Worm (Caenorhabditis elegans) whole organism, L1 larva: ENCODE measurements around the gene Y55D5A.1.

Experiments
- F16B12.6 ChIP-seq: fragments of 150-350 bp; optimal IDR thresholded peaks from 2 replicates; lab custom pipeline; 2014; ENCODE audit warnings: missing biosample characterization, missing genetic modification characterization
- Y116A8C.19 ChIP-seq: sonication (generic microtip); optimal IDR thresholded peaks from 2 replicates; lab custom pipeline; 2016; ENCODE audit warnings: missing compliant biosample characterization, missing genetic modification characterization, borderline replicate concordance
- aly-2 ChIP-seq: fragments of 150-350 bp; optimal IDR thresholded peaks from 2 replicates; lab custom pipeline; 2014; ENCODE audit warnings: missing biosample characterization, missing genetic modification characterization
- ceh-82 ChIP-seq, 3 experiments: fragments of 150-350 bp in 1 of 3; sonication (generic microtip) in 2 of 3; optimal IDR thresholded peaks; 2 replicates each; lab custom pipeline; 2014 to 2017; ENCODE audit warnings: missing biosample characterization in 3 of 3, missing genetic modification characterization in 3 of 3
- ceh-88 ChIP-seq: fragments of 200-800 bp; sonication (Bioruptor generic); IDR thresholded peaks from 2 replicates; pipeline ENCODE4 v1.3.6; 2022; ENCODE audit warnings: missing genetic modification characterization, missing compliant biosample characterization
- dpl-1 ChIP-seq, 3 experiments: fragments of 150-350 bp in 2 of 3; sonication (generic microtip) in 1 of 3; optimal IDR thresholded peaks; 2 replicates each; lab custom pipeline; 2014 to 2017; ENCODE audit warnings: missing biosample characterization in 3 of 3, missing genetic modification characterization in 3 of 3, missing genetic modification reagents in 3 of 3
- efl-1 ChIP-seq, 4 experiments: fragments of 150-350 bp; optimal IDR thresholded peaks in 3 of 4; peaks in 1 of 4; 1 replicate in 1 of 4; 2 replicates in 3 of 4; lab custom pipeline; 2014; ENCODE audit warnings: missing biosample characterization in 2 of 4, missing genetic modification characterization in 2 of 4, missing genetic modification reagents in 2 of 4
- efl-3 ChIP-seq: fragments of 200-800 bp; sonication (Bioruptor generic); optimal IDR thresholded peaks from 2 replicates; lab custom pipeline; 2018; ENCODE audit warnings: mild to moderate bottlenecking, missing genetic modification characterization, missing compliant biosample characterization
- egl-13 ChIP-seq: sonication (generic microtip); optimal IDR thresholded peaks from 2 replicates; lab custom pipeline; 2016; ENCODE audit warnings: missing genotype, missing genetic modification reagents, missing genetic modification characterization, missing compliant biosample characterization
- egl-27 ChIP-seq, 2 experiments: fragments of 150-350 bp in 1 of 2; sonication (generic microtip); optimal IDR thresholded peaks; 3 replicates each; lab custom pipeline; 2017 to 2018; ENCODE audit warnings: missing biosample characterization in 2 of 2, missing genetic modification characterization in 2 of 2, missing genetic modification reagents in 2 of 2
- elt-3 ChIP-seq, 6 experiments: fragments of 150-350 bp in 1 of 6; sonication (generic microtip); optimal IDR thresholded peaks; 2 replicates each; lab custom pipeline; 2017 to 2018; ENCODE audit warnings: missing biosample characterization in 6 of 6, missing genetic modification characterization in 6 of 6, inconsistent platforms in 1 of 6
- fkh-10 ChIP-seq: sonication (generic microtip); optimal IDR thresholded peaks from 2 replicates; lab custom pipeline; 2017; ENCODE audit warnings: missing biosample characterization, missing genetic modification reagents, missing genetic modification characterization
- hpl-2 ChIP-seq: fragments of 150-350 bp; optimal IDR thresholded peaks from 2 replicates; lab custom pipeline; 2014; ENCODE audit warnings: missing biosample characterization, missing genetic modification reagents, missing genetic modification characterization
- jun-1 ChIP-seq: fragments of 150-350 bp; optimal IDR thresholded peaks from 2 replicates; lab custom pipeline; 2014; ENCODE audit warnings: missing biosample characterization, missing genetic modification reagents, missing genetic modification characterization
- lin-13 ChIP-seq: fragments of 150-350 bp; optimal IDR thresholded peaks from 2 replicates; lab custom pipeline; 2014; ENCODE audit warnings: missing biosample characterization, missing genetic modification reagents, missing genetic modification characterization
- lin-14 ChIP-seq: fragments of 200-800 bp; sonication (Bioruptor generic); optimal IDR thresholded peaks from 2 replicates; lab custom pipeline; 2018; ENCODE audit warnings: mild to moderate bottlenecking, missing genetic modification characterization, moderate library complexity, missing compliant biosample characterization
- lin-15B ChIP-seq: fragments of 150-350 bp; sonication (generic microtip); optimal IDR thresholded peaks from 3 replicates; lab custom pipeline; 2014; ENCODE audit warnings: missing biosample characterization, missing genetic modification characterization
- lin-35 ChIP-seq, 2 experiments: fragments of 150-350 bp; optimal IDR thresholded peaks; 2 replicates each; lab custom pipeline; 2014; ENCODE audit warnings: missing biosample characterization in 2 of 2, missing genetic modification characterization in 2 of 2, missing genetic modification reagents in 2 of 2
- lsy-2 ChIP-seq, 2 experiments: fragments of 150-350 bp; optimal IDR thresholded peaks; 2 replicates each; lab custom pipeline; 2014; ENCODE audit warnings: missing biosample characterization in 2 of 2, missing genetic modification characterization in 2 of 2
- mab-9 ChIP-seq: fragments of 200-800 bp; sonication (Bioruptor generic); IDR thresholded peaks from 2 replicates; pipeline ENCODE4 v1.3.6; 2022; ENCODE audit warnings: missing genetic modification reagents, missing genetic modification characterization, missing compliant biosample characterization
- nhr-11 ChIP-seq: fragments of 150-350 bp; optimal IDR thresholded peaks from 2 replicates; lab custom pipeline; 2014; ENCODE audit warnings: missing biosample characterization, missing genetic modification characterization
- nhr-20 ChIP-seq: sonication (generic microtip); optimal IDR thresholded peaks from 2 replicates; lab custom pipeline; 2016; ENCODE audit warnings: mild to moderate bottlenecking, missing genetic modification characterization, missing compliant biosample characterization
- nhr-71 ChIP-seq: sonication (generic microtip); optimal IDR thresholded peaks from 2 replicates; lab custom pipeline; 2016; ENCODE audit warnings: mild to moderate bottlenecking, missing genetic modification characterization, moderate library complexity, missing compliant biosample characterization
- rnt-1 ChIP-seq: sonication (generic microtip); optimal IDR thresholded peaks from 2 replicates; lab custom pipeline; 2016; ENCODE audit warnings: mild to moderate bottlenecking, missing genetic modification characterization, moderate library complexity, missing compliant biosample characterization
- skn-1 ChIP-seq: fragments of 150-350 bp; optimal IDR thresholded peaks from 2 replicates; lab custom pipeline; 2014; ENCODE audit warnings: missing biosample characterization, missing genetic modification characterization
- snu-23 ChIP-seq: sonication (generic microtip); optimal IDR thresholded peaks from 2 replicates; lab custom pipeline; 2016; ENCODE audit warnings: missing genetic modification characterization, missing compliant biosample characterization
- tbx-2 ChIP-seq: sonication (generic microtip); optimal IDR thresholded peaks from 2 replicates; lab custom pipeline; 2016; ENCODE audit warnings: missing genetic modification characterization, missing compliant biosample characterization
- tlp-1 ChIP-seq: fragments of 150-350 bp; optimal IDR thresholded peaks from 2 replicates; lab custom pipeline; 2014; ENCODE audit warnings: missing biosample characterization, missing genetic modification characterization
- unc-62 ChIP-seq: fragments of 150-350 bp; optimal IDR thresholded peaks from 2 replicates; lab custom pipeline; 2014; ENCODE audit warnings: missing biosample characterization, missing genetic modification reagents, missing genetic modification characterization
- xbp-1 ChIP-seq: sonication (generic microtip); optimal IDR thresholded peaks from 2 replicates; lab custom pipeline; 2016; ENCODE audit warnings: missing genetic modification characterization, missing compliant biosample characterization
- zag-1 ChIP-seq: fragments of 150-350 bp; optimal IDR thresholded peaks from 2 replicates; lab custom pipeline; 2014; ENCODE audit warnings: missing biosample characterization, missing genetic modification characterization
- ztf-11 ChIP-seq, 2 experiments: sonication (generic microtip); optimal IDR thresholded peaks; 2 replicates each; lab custom pipeline; 2016 to 2017; ENCODE audit warnings: missing genetic modification characterization in 2 of 2, missing biosample characterization in 1 of 2, missing compliant biosample characterization in 1 of 2

Y55D5A.1 gene

ce11 chrIII:2970251-2970650, 12.0 kb upstream of the Y55D5A.1 start:
- peak in 1 of 2 experiments; percentile 7 for TF ChIP-seq lin-35 (GFP tag; optimal IDR thresholded peaks at IDR 0.05; lab: Kevin White, UChicago)
- TF ChIP-seq fkh-10 (GFP tag; lab: Kevin White, UChicago), result no peak
- TF ChIP-seq efl-1 (optimal IDR thresholded peaks at IDR 0.05; lab: Kevin White, UChicago), result peak in 1 of 2 experiments; percentile 54
- peak; percentile 52 to 62 for TF ChIP-seq efl-1 (GFP tag; optimal IDR thresholded peaks at IDR 0.05 in 1 of 2; lab: Kevin White, UChicago)
- no peak for TF ChIP-seq efl-3 (GFP tag; lab: Kevin White, UChicago)
- TF ChIP-seq dpl-1 (GFP tag; optimal IDR thresholded peaks at IDR 0.05; lab: Kevin White, UChicago), result peak in 1 of 3 experiments; percentile 44
- no peak for TF ChIP-seq nhr-20 (tag; lab: Kevin White, UChicago)

ce11 chrIII:2972977-2973376, 9.2 kb upstream of the Y55D5A.1 start:
- TF ChIP-seq efl-1 (optimal IDR thresholded peaks at IDR 0.05; lab: Kevin White, UChicago), result no peak
- peak in 1 of 2 experiments; percentile 43 for TF ChIP-seq efl-1 (GFP tag; optimal IDR thresholded peaks at IDR 0.05 in 1 of 2; lab: Kevin White, UChicago)
- peak; percentile 20 for TF ChIP-seq tlp-1 (tag; lab: Kevin White, UChicago)
- no peak for TF ChIP-seq nhr-71 (tag; lab: Kevin White, UChicago)

DNA sequence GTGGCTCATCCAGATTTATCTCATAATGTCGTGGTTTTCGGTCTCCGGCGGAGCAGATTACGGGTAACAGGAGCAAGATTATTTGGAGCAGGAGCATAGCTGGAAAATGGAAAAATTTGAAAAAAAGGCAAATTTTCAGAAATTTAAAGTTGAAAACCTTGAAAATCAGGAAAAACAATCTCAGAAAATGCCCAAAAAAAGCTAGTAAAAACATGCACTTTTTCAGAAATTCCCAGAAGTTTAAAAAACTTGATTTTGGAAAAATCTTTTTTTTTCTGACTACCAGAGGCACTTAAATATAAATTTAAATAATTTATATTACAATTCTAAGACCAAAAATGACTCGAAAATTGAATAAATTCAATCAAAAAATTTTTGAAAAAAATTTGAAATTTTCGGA, 6.5 kb upstream of the Y55D5A.1 start, which contains the start of gene Y55D5A.3:
Gene Y55D5A.3, minus strand, starts transcription at position 101 of the 400 bp plus-strand sequence.
- no peak for TF ChIP-seq mab-9 (GFP tag; lab: Robert Waterston, UW)
- TF ChIP-seq lsy-2 (tag; optimal IDR thresholded peaks at IDR 0.05; lab: Kevin White, UChicago), result no peak
- no peak for TF ChIP-seq hpl-2 (GFP tag; lab: Kevin White, UChicago)
- no peak for TF ChIP-seq zag-1
- no peak for TF ChIP-seq xbp-1 (tag; lab: Kevin White, UChicago)
- TF ChIP-seq unc-62 (GFP tag; lab: Kevin White, UChicago), result no peak
- no peak for TF ChIP-seq rnt-1 (tag; lab: Kevin White, UChicago)
- no peak for TF ChIP-seq lin-14 (GFP tag; lab: Kevin White, UChicago)
- TF ChIP-seq jun-1 (tag; lab: Kevin White, UChicago), result no peak
- no peak for TF ChIP-seq ztf-11 (tag; optimal IDR thresholded peaks at IDR 0.05; lab: Kevin White, UChicago)
- TF ChIP-seq lin-15B (tag; lab: Kevin White, UChicago), result no peak
- no peak for TF ChIP-seq skn-1 (tag; lab: Kevin White, UChicago)
- no peak for TF ChIP-seq snu-23 (GFP tag; lab: Kevin White, UChicago)
- TF ChIP-seq ceh-88 (GFP tag; lab: Robert Waterston, UW), result no peak
- no peak for TF ChIP-seq efl-3 (GFP tag; lab: Kevin White, UChicago)
- TF ChIP-seq egl-27 (tag; optimal IDR thresholded peaks at IDR 0.05; lab: Kevin White, UChicago), result no peak
- TF ChIP-seq tbx-2 (tag; lab: Kevin White, UChicago), result no peak
- no peak for TF ChIP-seq ceh-82 (tag; optimal IDR thresholded peaks at IDR 0.05; lab: Kevin White, UChicago)
- no peak for TF ChIP-seq elt-3 (tag; optimal IDR thresholded peaks at IDR 0.05; lab: Kevin White, UChicago)

ce11 chrIII:2976176-2976575, 6.0 kb upstream of the Y55D5A.1 start:
- TF ChIP-seq lin-13 (GFP tag; lab: Kevin White, UChicago), result no peak
- no peak for TF ChIP-seq ceh-82 (tag; optimal IDR thresholded peaks at IDR 0.05; lab: Kevin White, UChicago)
- no peak for TF ChIP-seq F16B12.6 (tag; lab: Kevin White, UChicago)
- TF ChIP-seq Y116A8C.19 (tag; lab: Kevin White, UChicago), result no peak
- no peak for TF ChIP-seq nhr-11 (tag; lab: Kevin White, UChicago)
- TF ChIP-seq tlp-1 (tag; lab: Kevin White, UChicago), result no peak
- no peak for TF ChIP-seq egl-13 (tag; lab: Kevin White, UChicago)
- no peak for TF ChIP-seq unc-62 (GFP tag; lab: Kevin White, UChicago)
- no peak for TF ChIP-seq nhr-20 (tag; lab: Kevin White, UChicago)
- no peak for TF ChIP-seq aly-2 (tag; lab: Kevin White, UChicago)
- no peak for TF ChIP-seq mab-9 (GFP tag; lab: Robert Waterston, UW)
- TF ChIP-seq xbp-1 (tag; lab: Kevin White, UChicago), result no peak
